Worm (Caenorhabditis elegans) whole organism, L3 larva: ENCODE data around the gene meg-1.

Source experiments
- R02D3.7 ChIP-seq: fragments of 150-350 bp; optimal IDR thresholded peaks from 2 replicates; lab custom pipeline; 2014; ENCODE audit warnings: missing biosample characterization, missing genetic modification characterization
- ZK546.5 ChIP-seq: sonication (generic microtip); optimal IDR thresholded peaks from 2 replicates; lab custom pipeline; 2017; ENCODE audit warnings: missing biosample characterization, missing genetic modification characterization
- aly-2 ChIP-seq: fragments of 150-350 bp; optimal IDR thresholded peaks from 2 replicates; lab custom pipeline; 2014; ENCODE audit warnings: missing biosample characterization, missing genetic modification characterization
- ama-1 ChIP-seq: fragments of 150-350 bp; optimal IDR thresholded peaks from 2 replicates; lab custom pipeline; 2018
- ceh-28 ChIP-seq: fragments of 150-350 bp; optimal IDR thresholded peaks from 2 replicates; lab custom pipeline; 2014; ENCODE audit warnings: missing biosample characterization, missing genetic modification reagents, missing genetic modification characterization
- ceh-82 ChIP-seq: fragments of 150-350 bp; optimal IDR thresholded peaks from 2 replicates; lab custom pipeline; 2014; ENCODE audit warnings: missing biosample characterization, missing genetic modification characterization
- ceh-9 ChIP-seq: sonication (generic microtip); optimal IDR thresholded peaks from 2 replicates; lab custom pipeline; 2018; ENCODE audit warnings: missing biosample characterization, missing genetic modification characterization
- daf-12 ChIP-seq: fragments of 150-350 bp; optimal IDR thresholded peaks from 2 replicates; lab custom pipeline; 2014; ENCODE audit warnings: missing biosample characterization, missing genetic modification reagents, missing genetic modification characterization
- egl-27 ChIP-seq: sonication (generic microtip); optimal IDR thresholded peaks from 4 replicates; lab custom pipeline; 2017; ENCODE audit warnings: missing biosample characterization, missing genetic modification reagents, missing genetic modification characterization
- egl-5 ChIP-seq: fragments of 150-350 bp; optimal IDR thresholded peaks from 2 replicates; lab custom pipeline; 2017; ENCODE audit warnings: missing biosample characterization, missing genetic modification reagents, missing genetic modification characterization, inconsistent platforms
- elt-1 ChIP-seq: fragments of 150-350 bp; optimal IDR thresholded peaks from 2 replicates; lab custom pipeline; 2014; ENCODE audit warnings: missing biosample characterization, missing genetic modification characterization
- elt-2 ChIP-seq: sonication (generic microtip); optimal IDR thresholded peaks from 2 replicates; lab custom pipeline; 2016; ENCODE audit warnings: missing genetic modification reagents, mild to moderate bottlenecking, missing genetic modification characterization, missing compliant biosample characterization
- elt-3 ChIP-seq, 3 experiments: fragments of 150-350 bp in 1 of 3; sonication (generic microtip) in 2 of 3; optimal IDR thresholded peaks; 2 replicates in 2 of 3; 4 replicates in 1 of 3; lab custom pipeline; 2014 to 2017; ENCODE audit warnings: missing biosample characterization in 3 of 3, missing genetic modification characterization in 3 of 3
- eor-1 ChIP-seq, 2 experiments: fragments of 150-350 bp; optimal IDR thresholded peaks; 2 replicates each; lab custom pipeline; 2014 to 2018; ENCODE audit warnings: missing biosample characterization in 2 of 2, missing genetic modification characterization in 2 of 2
- fkh-10 ChIP-seq: sonication (generic microtip); optimal IDR thresholded peaks from 2 replicates; lab custom pipeline; 2017; ENCODE audit warnings: missing biosample characterization, missing genetic modification reagents, missing genetic modification characterization
- fos-1 ChIP-seq: fragments of 150-350 bp; optimal IDR thresholded peaks from 2 replicates; lab custom pipeline; 2014; ENCODE audit warnings: missing biosample characterization, missing genetic modification characterization
- hmg-11 ChIP-seq: sonication (generic microtip); optimal IDR thresholded peaks from 2 replicates; lab custom pipeline; 2016; ENCODE audit warnings: missing genetic modification characterization, missing compliant biosample characterization
- jun-1 ChIP-seq: fragments of 150-350 bp; optimal IDR thresholded peaks from 2 replicates; lab custom pipeline; 2014; ENCODE audit warnings: missing biosample characterization, missing genetic modification reagents, missing genetic modification characterization
- lin-15B ChIP-seq: fragments of 150-350 bp; optimal IDR thresholded peaks from 2 replicates; lab custom pipeline; 2014; ENCODE audit warnings: missing biosample characterization, missing genetic modification characterization
- lin-39 ChIP-seq: fragments of 150-350 bp; optimal IDR thresholded peaks from 2 replicates; lab custom pipeline; 2018; ENCODE audit warnings: missing biosample characterization, missing genetic modification reagents, missing genetic modification characterization
- lsy-12 ChIP-seq: sonication (generic microtip); optimal IDR thresholded peaks from 2 replicates; lab custom pipeline; 2016; ENCODE audit warnings: mild to moderate bottlenecking, missing genetic modification characterization, missing compliant biosample characterization
- mdl-1 ChIP-seq: fragments of 150-350 bp; optimal IDR thresholded peaks from 2 replicates; lab custom pipeline; 2014; ENCODE audit warnings: missing biosample characterization, missing genetic modification characterization
- mml-1 ChIP-seq: fragments of 150-350 bp; sonication (generic microtip); optimal IDR thresholded peaks from 3 replicates; lab custom pipeline; 2014; ENCODE audit warnings: missing biosample characterization, missing genetic modification characterization
- nfya-1 ChIP-seq: sonication (generic microtip); optimal IDR thresholded peaks from 2 replicates; lab custom pipeline; 2017; ENCODE audit warnings: missing genetic modification characterization, mild to moderate bottlenecking, missing compliant biosample characterization, antibody characterized with exemption, moderate library complexity; ENCODE audit not compliant: insufficient read depth
- nhr-11 ChIP-seq: fragments of 150-350 bp; optimal IDR thresholded peaks from 2 replicates; lab custom pipeline; 2014; ENCODE audit warnings: missing biosample characterization, missing genetic modification characterization
- nhr-12 ChIP-seq: fragments of 150-350 bp; optimal IDR thresholded peaks from 2 replicates; lab custom pipeline; 2014; ENCODE audit warnings: missing biosample characterization, missing genetic modification characterization
- nhr-23 ChIP-seq: fragments of 150-350 bp; optimal IDR thresholded peaks from 2 replicates; lab custom pipeline; 2014; ENCODE audit warnings: missing biosample characterization, missing genetic modification reagents, missing genetic modification characterization
- nhr-237 ChIP-seq: fragments of 150-350 bp; optimal IDR thresholded peaks from 2 replicates; lab custom pipeline; 2014; ENCODE audit warnings: missing biosample characterization, missing genetic modification characterization
- nhr-25 ChIP-seq: sonication (generic microtip); optimal IDR thresholded peaks from 2 replicates; lab custom pipeline; 2017; ENCODE audit warnings: missing biosample characterization, missing genetic modification characterization
- nhr-28 ChIP-seq: fragments of 150-350 bp; optimal IDR thresholded peaks from 2 replicates; lab custom pipeline; 2014; ENCODE audit warnings: missing biosample characterization, missing genetic modification characterization
- nhr-43 ChIP-seq: sonication (generic microtip); optimal IDR thresholded peaks from 2 replicates; lab custom pipeline; 2016; ENCODE audit warnings: mild to moderate bottlenecking, missing genetic modification characterization, missing compliant biosample characterization; ENCODE audit not compliant: poor library complexity, severe bottlenecking
- nhr-67 ChIP-seq: fragments of 150-350 bp; optimal IDR thresholded peaks from 2 replicates; lab custom pipeline; 2014; ENCODE audit warnings: missing biosample characterization, missing genetic modification characterization
- nhr-76 ChIP-seq: fragments of 150-350 bp; sonication (generic microtip); optimal IDR thresholded peaks from 5 replicates; lab custom pipeline; 2014; ENCODE audit warnings: missing biosample characterization, missing genetic modification characterization
- nhr-77 ChIP-seq: fragments of 150-350 bp; optimal IDR thresholded peaks from 2 replicates; lab custom pipeline; 2014; ENCODE audit warnings: missing biosample characterization, missing genetic modification characterization
- pha-4 ChIP-seq: fragments of 150-350 bp; optimal IDR thresholded peaks from 2 replicates; lab custom pipeline; 2014; ENCODE audit warnings: missing biosample characterization, missing genetic modification reagents, missing genetic modification characterization
- pqm-1 ChIP-seq: fragments of 150-350 bp; optimal IDR thresholded peaks from 2 replicates; lab custom pipeline; 2017; ENCODE audit warnings: missing biosample characterization, missing genetic modification characterization, inconsistent platforms
- sea-2 ChIP-seq: fragments of 150-350 bp; sonication (generic microtip); optimal IDR thresholded peaks from 4 replicates; lab custom pipeline; 2014; ENCODE audit warnings: missing biosample characterization, missing genetic modification reagents, missing genetic modification characterization
- skn-1 ChIP-seq: fragments of 150-350 bp; optimal IDR thresholded peaks from 2 replicates; lab custom pipeline; 2014; ENCODE audit warnings: missing biosample characterization, missing genetic modification characterization
- snpc-4 ChIP-seq: fragments of 150-350 bp; optimal IDR thresholded peaks from 2 replicates; lab custom pipeline; 2014; ENCODE audit warnings: missing biosample characterization, missing genetic modification characterization
- tbx-2 ChIP-seq: sonication (generic microtip); optimal IDR thresholded peaks from 2 replicates; lab custom pipeline; 2016; ENCODE audit warnings: mild to moderate bottlenecking, missing genetic modification characterization, missing compliant biosample characterization
- unc-62 ChIP-seq: fragments of 150-350 bp; sonication (generic microtip); optimal IDR thresholded peaks from 4 replicates; lab custom pipeline; 2014; ENCODE audit warnings: missing biosample characterization, missing genetic modification reagents, missing genetic modification characterization
- zag-1 ChIP-seq: fragments of 150-350 bp; optimal IDR thresholded peaks from 2 replicates; lab custom pipeline; 2014; ENCODE audit warnings: missing biosample characterization, missing genetic modification characterization
- ztf-11 ChIP-seq: fragments of 150-350 bp; optimal IDR thresholded peaks from 2 replicates; lab custom pipeline; 2014; ENCODE audit warnings: missing biosample characterization, missing genetic modification characterization
- ztf-4 ChIP-seq: fragments of 150-350 bp; optimal IDR thresholded peaks from 2 replicates; lab custom pipeline; 2014; ENCODE audit warnings: missing biosample characterization, missing genetic modification characterization

meg-1 gene

DNA sequence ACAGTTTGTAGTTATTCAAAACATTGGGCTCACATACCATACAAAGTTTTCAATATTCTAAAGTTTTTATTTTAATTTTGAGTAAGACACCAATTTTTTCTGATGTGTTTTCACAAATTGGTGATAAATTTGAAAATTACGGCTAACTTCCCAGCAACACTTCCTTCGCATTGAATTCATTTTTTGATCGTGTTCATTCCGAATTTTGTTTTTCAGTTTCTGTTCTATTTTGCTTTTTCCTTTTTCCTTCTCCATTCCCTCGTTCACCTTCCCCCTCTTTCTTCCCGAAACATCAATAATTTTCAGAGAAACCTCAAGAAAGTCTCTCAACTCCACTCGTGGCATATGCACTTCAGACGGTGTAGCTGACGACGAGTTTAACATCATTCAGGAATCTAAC is 19.4 kb upstream of the meg-1 start, which contains the start of gene alg-1:
alg-1 (plus strand) TSS at position 301 of the 400 bp plus-strand sequence.
- TF ChIP-seq jun-1 (tag; lab: Kevin White, UChicago) (no peak), ztf-11 (no peak), nhr-77 (tag; lab: Kevin White, UChicago) (no peak), ceh-9 (tag; lab: Kevin White, UChicago) (no peak)
- TF ChIP-seq, all 47 proteins: peak for 0

DNA sequence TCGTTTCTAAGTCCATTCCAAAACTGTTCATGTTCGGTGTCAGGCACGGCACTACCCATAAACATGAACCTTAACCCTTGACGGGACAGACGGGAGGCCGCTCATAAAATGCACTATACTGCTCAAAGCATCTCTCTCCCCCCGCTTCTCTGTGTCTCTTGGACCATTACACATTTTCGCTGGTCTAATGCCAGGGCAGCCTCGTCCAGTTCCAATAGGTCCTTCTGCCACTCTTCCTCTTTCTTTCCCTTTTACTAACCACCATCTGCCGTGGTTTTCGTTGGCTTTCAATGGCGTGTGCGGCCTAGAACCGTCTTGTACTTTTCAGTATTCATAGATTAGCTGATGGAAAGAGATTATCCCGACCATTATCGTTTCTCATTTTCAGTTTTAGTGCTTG is 18.7 kb upstream of the meg-1 start:
- TF ChIP-seq nhr-28: no peak
- no peak for TF ChIP-seq aly-2 (tag; lab: Kevin White, UChicago)
- TF ChIP-seq pqm-1: no peak
- no peak for TF ChIP-seq ama-1 (lab: Kevin White, UChicago)
- peak; percentile 65 for TF ChIP-seq hmg-11 (tag; lab: Kevin White, UChicago)
- no peak for TF ChIP-seq nhr-76 (tag; lab: Kevin White, UChicago)
- peak; percentile 53 for TF ChIP-seq lin-39 (tag; lab: Kevin White, UChicago)
- TF ChIP-seq eor-1 (tag; optimal IDR thresholded peaks at IDR 0.05; lab: Kevin White, UChicago): no peak
- no peak for TF ChIP-seq sea-2 (GFP tag; lab: Kevin White, UChicago)
- peak; percentile 51 for TF ChIP-seq egl-5

DNA sequence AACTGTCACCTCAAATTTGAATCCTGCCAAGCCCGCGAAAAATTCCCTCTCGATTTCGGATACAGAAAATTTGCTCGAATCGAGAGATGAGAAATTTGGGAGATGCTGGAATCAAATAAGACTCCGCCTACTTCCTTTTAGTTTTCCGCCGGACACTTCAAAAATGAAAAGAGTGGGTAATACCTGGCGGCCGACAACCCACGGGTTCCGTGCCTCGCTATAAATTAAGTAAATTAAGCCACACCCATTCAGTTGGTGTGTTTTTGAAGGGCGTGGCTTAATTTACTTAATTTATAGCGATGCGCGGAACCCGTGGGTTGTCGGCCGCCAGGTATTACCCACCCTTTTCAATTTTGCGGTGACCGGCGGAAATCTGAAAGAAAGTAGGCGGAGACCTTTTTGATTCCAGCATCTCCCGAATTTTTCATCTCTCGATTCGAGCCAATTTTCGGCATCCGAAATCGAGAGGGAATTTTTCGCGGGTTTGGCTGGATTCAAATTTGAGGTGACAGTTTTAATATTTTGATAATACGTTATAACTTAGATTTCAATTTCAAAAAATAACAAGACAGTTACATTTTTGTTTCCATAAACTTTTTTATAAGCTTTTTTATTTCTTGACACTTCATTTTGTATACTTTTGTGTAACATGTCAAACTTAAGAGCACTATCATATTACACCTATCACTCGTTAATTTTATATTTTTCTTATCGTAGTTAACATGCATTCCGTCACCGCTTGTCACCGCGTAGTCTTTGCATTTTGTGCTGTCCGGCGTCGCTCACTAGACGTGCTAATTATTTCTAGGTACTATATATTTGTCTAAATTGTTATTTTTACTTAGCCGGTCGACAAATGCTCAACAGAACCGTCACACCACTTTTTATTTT is 17.5 kb upstream of the meg-1 start:
- TF ChIP-seq pqm-1 (peak; percentile 44), snpc-4 (tag; lab: Kevin White, UChicago) (no peak), elt-2 (tag; lab: Kevin White, UChicago) (peak; percentile 76)
- TF ChIP-seq, all 47 proteins: peak for 2

DNA sequence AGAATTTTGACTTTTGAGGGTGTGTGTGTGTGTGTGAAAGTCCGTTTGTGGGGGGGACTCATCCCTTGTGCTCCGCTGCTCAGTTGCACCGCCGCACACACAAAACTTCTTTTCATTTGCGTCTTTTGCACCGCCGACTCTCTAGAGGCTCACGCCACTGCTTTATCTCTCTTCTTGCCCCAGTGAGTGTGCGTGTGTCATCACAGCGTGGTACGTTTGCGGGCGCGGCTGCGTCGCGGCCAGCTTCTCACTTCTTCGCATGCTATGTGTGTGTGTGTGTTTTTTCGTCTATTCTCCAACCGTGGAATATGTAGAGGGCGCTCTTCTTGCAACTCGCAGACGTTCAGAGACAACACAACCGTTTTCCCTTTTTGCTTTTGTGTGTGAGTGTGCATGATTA is 16.1 kb upstream of the meg-1 start:
- peak; percentile 83 for TF ChIP-seq nfya-1 (tag; lab: Kevin White, UChicago)
- TF ChIP-seq fos-1 (tag; lab: Kevin White, UChicago): no peak
- peak; percentile 58 for TF ChIP-seq fkh-10 (GFP tag; lab: Kevin White, UChicago)
- TF ChIP-seq daf-12 (tag; lab: Kevin White, UChicago): no peak
- peak; percentile 23 for TF ChIP-seq elt-2 (tag; lab: Kevin White, UChicago)
- TF ChIP-seq egl-27 (tag; lab: Kevin White, UChicago): no peak
- TF ChIP-seq nhr-76 (tag; lab: Kevin White, UChicago): no peak
- TF ChIP-seq elt-1 (tag; lab: Kevin White, UChicago): no peak
- no peak for TF ChIP-seq aly-2 (tag; lab: Kevin White, UChicago)
- TF ChIP-seq nhr-12 (tag; lab: Kevin White, UChicago): no peak
- TF ChIP-seq ceh-28 (tag; lab: Kevin White, UChicago): no peak
- peak; percentile 32 for TF ChIP-seq pha-4 (tag; lab: Kevin White, UChicago)
- no peak for TF ChIP-seq nhr-237 (tag; lab: Kevin White, UChicago)
- TF ChIP-seq lin-39 (tag; lab: Kevin White, UChicago): peak; percentile 94
- TF ChIP-seq jun-1 (tag; lab: Kevin White, UChicago): no peak
- TF ChIP-seq ceh-82: no peak
- no peak for TF ChIP-seq nhr-67
- TF ChIP-seq nhr-11: no peak
- TF ChIP-seq nhr-43 (tag; lab: Kevin White, UChicago): no peak
- TF ChIP-seq nhr-25 (tag; lab: Kevin White, UChicago): no peak
- TF ChIP-seq nhr-28: no peak
- TF ChIP-seq ZK546.5 (tag; lab: Kevin White, UChicago): no peak
- TF ChIP-seq sea-2 (GFP tag; lab: Kevin White, UChicago): no peak
- TF ChIP-seq hmg-11 (tag; lab: Kevin White, UChicago): peak; percentile 92
- TF ChIP-seq mml-1 (tag; lab: Kevin White, UChicago): no peak
- no peak for TF ChIP-seq elt-3 (tag; optimal IDR thresholded peaks at IDR 0.05; lab: Kevin White, UChicago)
- TF ChIP-seq nhr-77 (tag; lab: Kevin White, UChicago): no peak
- TF ChIP-seq pqm-1: no peak
- TF ChIP-seq ceh-9 (tag; lab: Kevin White, UChicago): no peak
- TF ChIP-seq mdl-1 (tag; lab: Kevin White, UChicago): peak; percentile 36
- no peak for TF ChIP-seq ama-1 (lab: Kevin White, UChicago)
- TF ChIP-seq zag-1 (tag; lab: Kevin White, UChicago): no peak
- TF ChIP-seq ztf-11: no peak
- no peak for TF ChIP-seq lsy-12
- TF ChIP-seq lin-15B: peak; percentile 65
- TF ChIP-seq nhr-23 (tag; lab: Kevin White, UChicago): no peak
- TF ChIP-seq tbx-2 (tag; lab: Kevin White, UChicago): peak; percentile 50
- no peak for TF ChIP-seq egl-5
- TF ChIP-seq skn-1 (tag; lab: Kevin White, UChicago): no peak
- no peak for TF ChIP-seq ztf-4 (tag; lab: Kevin White, UChicago)
- peak; percentile 31 for TF ChIP-seq unc-62
- peak; percentile 21 for TF ChIP-seq R02D3.7 (tag; lab: Kevin White, UChicago)
